Fruit fly (Drosophila melanogaster): ENCODE data around the gene CG42564.

Gene CG42564

DNA sequence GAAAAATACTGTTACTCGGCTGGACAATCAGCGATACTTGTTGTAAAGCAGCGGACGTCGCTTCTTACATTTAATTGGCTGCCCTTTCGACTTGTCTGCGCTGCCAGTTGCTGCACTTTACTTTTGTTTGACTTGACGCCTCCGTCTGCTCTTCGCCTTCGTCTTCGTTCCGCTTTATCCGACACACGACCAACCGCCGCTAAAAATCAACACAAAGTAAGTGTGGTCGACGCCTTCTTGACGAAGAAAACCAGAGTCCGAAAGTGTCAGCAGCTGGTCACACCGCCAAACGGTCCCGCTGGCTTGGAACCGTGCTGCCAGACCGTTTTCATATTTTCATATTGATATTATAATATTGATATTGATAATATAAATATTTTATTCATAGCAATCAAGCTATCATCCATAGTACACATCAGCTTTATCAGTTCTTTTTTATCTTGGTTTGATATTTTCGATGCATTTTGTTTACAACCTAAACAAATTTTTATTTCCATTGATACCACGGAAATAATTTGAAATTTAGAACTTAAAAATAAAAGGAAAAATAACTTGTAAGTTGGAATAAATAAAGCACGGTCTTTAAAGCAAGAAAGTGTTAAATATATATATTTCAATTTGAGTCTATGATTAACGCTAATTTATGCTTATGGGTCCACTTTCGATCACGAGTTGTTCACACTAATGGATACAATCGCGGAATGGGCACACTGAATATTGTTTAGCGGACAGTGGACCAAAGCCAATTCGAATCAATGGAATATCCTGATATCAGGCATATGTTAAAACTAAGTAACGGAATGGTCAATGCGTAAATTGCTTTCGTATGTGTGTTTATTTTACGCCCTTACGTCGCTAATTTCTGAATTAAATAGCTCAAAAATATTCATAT is 31.6 kb downstream of the CG42564 start, which contains the start of gene Dmtn (continued):
- TF ChIP-seq chif (GFP tag; optimal IDR thresholded peaks at IDR 0.05), result no peak
- TF ChIP-seq Fer2 (tag; optimal IDR thresholded peaks at IDR 0.05), result peak; percentile 9
- TF ChIP-seq Hmr (GFP tag; optimal IDR thresholded peaks at IDR 0.05), result peak; percentile 59
- peak; percentile 69 for TF ChIP-seq CG34376 (GFP tag; optimal IDR thresholded peaks at IDR 0.05)
- TF ChIP-seq nerfin-1 (tag; optimal IDR thresholded peaks at IDR 0.05), result peak; percentile 14
- peak; percentile 0 for TF ChIP-seq CG7271 (tag; optimal IDR thresholded peaks at IDR 0.05)
- TF ChIP-seq grn (GFP tag; optimal IDR thresholded peaks at IDR 0.05), result no peak
- no peak for TF ChIP-seq CG3847 (GFP tag; IDR thresholded peaks at IDR 0.05)
- TF ChIP-seq CG15011 (GFP tag; optimal IDR thresholded peaks at IDR 0.05), result peak; percentile 10
- TF ChIP-seq pros (GFP tag; optimal IDR thresholded peaks at IDR 0.05), result peak; percentile 92
- TF ChIP-seq aop (GFP tag; IDR thresholded peaks at IDR 0.05), result no peak
- TF ChIP-seq disco-r (GFP tag; optimal IDR thresholded peaks at IDR 0.05), result no peak
- no peak for TF ChIP-seq ewg (GFP tag; optimal IDR thresholded peaks at IDR 0.05)
- TF ChIP-seq CG7556 (GFP tag; optimal IDR thresholded peaks at IDR 0.05), result peak; percentile 35
- no peak for TF ChIP-seq D (optimal IDR thresholded peaks at IDR 0.05)
- no peak for TF ChIP-seq D (GFP tag; optimal IDR thresholded peaks at IDR 0.05)
- TF ChIP-seq slbo (GFP tag; IDR thresholded peaks at IDR 0.05), result no peak
- TF ChIP-seq CG5953 (GFP tag; IDR thresholded peaks at IDR 0.05), result no peak
- no peak for TF ChIP-seq Atf-2 (GFP tag; optimal IDR thresholded peaks at IDR 0.05)
- peak; percentile 26 for TF ChIP-seq Ssrp (tag; optimal IDR thresholded peaks at IDR 0.05)
- TF ChIP-seq CG2875 (GFP tag; optimal IDR thresholded peaks at IDR 0.05), result peak; percentile 24
- no peak for TF ChIP-seq insv (GFP tag; optimal IDR thresholded peaks at IDR 0.05)
- TF ChIP-seq trem (tag; optimal IDR thresholded peaks at IDR 0.05), result peak; percentile 34
- TF ChIP-seq so (GFP tag; IDR thresholded peaks at IDR 0.05), result no peak
- TF ChIP-seq CG8924 (tag; optimal IDR thresholded peaks at IDR 0.05), result peak; percentile 80
- peak; percentile 3 for TF ChIP-seq Hr3 (GFP tag; optimal IDR thresholded peaks at IDR 0.05)
- peak; percentile 43 for TF ChIP-seq CG1647 (GFP tag; optimal IDR thresholded peaks at IDR 0.05)
- TF ChIP-seq HLHmδ (GFP tag; optimal IDR thresholded peaks at IDR 0.05), result peak; percentile 93
- no peak for TF ChIP-seq CG7963 (GFP tag; IDR thresholded peaks at IDR 0.05; ENCODE audit: partially characterized antibody)
- peak; percentile 18 for TF ChIP-seq cato (GFP tag; optimal IDR thresholded peaks at IDR 0.05; ENCODE audit: borderline replicate concordance)
- TF ChIP-seq Meics (GFP tag; optimal IDR thresholded peaks at IDR 0.05), result peak; percentile 10
- TF ChIP-seq Dek (tag; optimal IDR thresholded peaks at IDR 0.05), result peak; percentile 10
- TF ChIP-seq jigr1 (GFP tag; IDR thresholded peaks at IDR 0.05), result no peak
- peak; percentile 38 for TF ChIP-seq CG4424 (GFP tag; optimal IDR thresholded peaks at IDR 0.05)
- no peak for TF ChIP-seq D19A (tag; optimal IDR thresholded peaks at IDR 0.05)
- TF ChIP-seq bcd (GFP tag; optimal IDR thresholded peaks at IDR 0.05), result peak; percentile 29
- no peak for TF ChIP-seq CG17612 (GFP tag; IDR thresholded peaks at IDR 0.05)
- peak; percentile 9 for TF ChIP-seq Ets97D (GFP tag; optimal IDR thresholded peaks at IDR 0.05)
- TF ChIP-seq stwl (tag; optimal IDR thresholded peaks at IDR 0.05), result peak; percentile 99
- TF ChIP-seq HmgZ (tag; optimal IDR thresholded peaks at IDR 0.05), result no peak
- peak; percentile 49 for TF ChIP-seq CG10543 (GFP tag; optimal IDR thresholded peaks at IDR 0.05)
- peak; percentile 50 for TF ChIP-seq pfk (GFP tag; optimal IDR thresholded peaks at IDR 0.05)
- TF ChIP-seq hbn (GFP tag; IDR thresholded peaks at IDR 0.05; ENCODE audit: partially characterized antibody), result no peak
- peak; percentile 23 for TF ChIP-seq sug (tag; optimal IDR thresholded peaks at IDR 0.05)
- no peak for TF ChIP-seq dmrt11E (tag; optimal IDR thresholded peaks at IDR 0.05)
- TF ChIP-seq Med (GFP tag), result peak; percentile 95
- peak; percentile 37 for TF ChIP-seq Myb (GFP tag; optimal IDR thresholded peaks at IDR 0.05)
- TF ChIP-seq sisA (GFP tag; IDR thresholded peaks at IDR 0.05), result no peak
- TF ChIP-seq Vsx1 (GFP tag; optimal IDR thresholded peaks at IDR 0.05), result peak; percentile 80

Measured in whole organism, embryonic.